Worm (Caenorhabditis elegans): ENCODE measurements around the gene mapk-15.
A peak's percentile ranks its signal among the peaks of the same experiment; 100 is the strongest.

DNA sequence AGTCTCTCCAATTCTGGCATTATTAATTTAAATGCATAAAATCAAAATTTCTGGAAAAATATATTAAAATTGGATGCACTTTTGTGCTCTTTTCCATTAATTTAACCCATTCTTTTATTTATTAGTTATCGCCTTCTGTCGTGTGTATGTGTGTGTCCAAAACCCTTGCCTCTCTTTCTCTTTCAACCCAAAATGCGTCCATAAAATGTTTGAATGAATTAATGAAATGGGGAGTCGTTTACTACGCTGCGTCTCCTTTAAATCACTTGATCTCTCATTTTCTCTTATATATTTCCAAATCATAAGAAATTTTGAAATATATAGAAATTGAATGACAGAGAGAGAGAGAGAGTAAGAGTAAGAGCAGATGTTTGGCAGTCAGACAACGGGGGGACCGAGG is 10.3 kb downstream of the mapk-15 start:
- TF ChIP-seq elt-3 (tag; optimal IDR thresholded peaks at IDR 0.05) (no peak), tbx-2 (tag; optimal IDR thresholded peaks at IDR 0.05) (no peak), aha-1 (tag; optimal IDR thresholded peaks at IDR 0.05) (no peak), pqm-1 (tag; optimal IDR thresholded peaks at IDR 0.05) (no peak), unc-86 (tag; optimal IDR thresholded peaks at IDR 0.05) (peak; percentile 12)
